Fruit fly (Drosophila melanogaster) whole organism, wandering third instar larva: ENCODE data around the gene Cby.
A peak's percentile ranks its signal among the peaks of the same experiment; 100 is the strongest.

ENCODE experiments used
- Rel ChIP-seq, 2 experiments: fragments of 200-800 bp; sonication (Bioruptor generic) in 1 of 2; optimal IDR thresholded peaks; 2 replicates in 1 of 2; 3 replicates in 1 of 2; lab custom pipeline; 2016 to 2019; ENCODE audit warnings: mild to moderate bottlenecking in 2 of 2, missing biosample characterization in 2 of 2, missing genetic modification characterization in 2 of 2, moderate library complexity in 1 of 2
- Sp1 ChIP-seq: fragments of 200-800 bp; sonication (Bioruptor generic); optimal IDR thresholded peaks from 3 replicates; lab custom pipeline; 2019; ENCODE audit warnings: missing biosample characterization, mild to moderate bottlenecking, missing genetic modification characterization, moderate library complexity
- psq ChIP-seq: fragments of 200-800 bp; sonication (Bioruptor generic); optimal IDR thresholded peaks from 3 replicates; lab custom pipeline; 2017; ENCODE audit warnings: missing biosample characterization, mild to moderate bottlenecking, missing genetic modification characterization, moderate library complexity
- rgr ChIP-seq: fragments of 200-800 bp; sonication (Bioruptor generic); optimal IDR thresholded peaks from 3 replicates; lab custom pipeline; 2016; ENCODE audit warnings: missing biosample characterization, mild to moderate bottlenecking, missing genetic modification characterization

- peak; percentile 70 for TF ChIP-seq Rel (GFP tag; optimal IDR thresholded peaks at IDR 0.05; lab: Kevin White, UChicago)
- TF ChIP-seq Rel (tag; optimal IDR thresholded peaks at IDR 0.05; lab: Kevin White, UChicago) = peak; percentile 75
- TF ChIP-seq rgr (GFP tag; lab: Kevin White, UChicago) = peak; percentile 92
- TF ChIP-seq Sp1 (GFP tag; lab: Kevin White, UChicago) = peak; percentile 95
- peak; percentile 94 for TF ChIP-seq psq
Measured at dm6 chr3R:21859509-21859908, 8.3 kb upstream of the Cby start.
